Worm (Caenorhabditis elegans): ENCODE data around the gene F53C3.6.

DNA sequence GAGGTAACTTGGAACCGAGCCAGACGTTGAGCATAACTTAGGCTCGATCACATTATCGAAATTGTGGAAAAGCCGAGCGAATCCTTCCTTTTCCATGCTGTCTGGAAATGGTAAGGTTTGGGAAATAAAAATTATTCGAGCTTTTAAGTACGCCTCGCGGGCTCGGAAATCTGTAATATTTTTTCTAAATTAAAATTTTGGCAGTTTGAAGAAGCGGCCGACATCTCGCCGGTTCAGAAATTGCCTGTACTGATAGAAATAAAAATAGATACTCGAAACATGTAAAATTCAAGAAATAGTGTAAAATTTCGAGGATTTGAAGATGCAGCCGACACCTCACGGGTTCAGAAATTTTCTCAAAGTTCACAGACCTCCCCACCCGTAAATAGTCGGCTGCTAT, 12.8 kb downstream of the F53C3.6 start, which contains the start of gene bcmo-2:
- TF ChIP-seq ZK185.1 (tag; optimal IDR thresholded peaks at IDR 0.05; ENCODE audit: poor library complexity, severe bottlenecking) (no peak), nfyb-1 (GFP tag; IDR thresholded peaks at IDR 0.05) (no peak), lir-1 (GFP tag; conservative IDR thresholded peaks at IDR 0.05) (no peak), mcd-1 (GFP tag; IDR thresholded peaks at IDR 0.05) (no peak), madf-6 (GFP tag; IDR thresholded peaks at IDR 0.05) (no peak)
